Worm (Caenorhabditis elegans): Measurements from ENCODE around the gene C24H12.6.

The C24H12.6 gene

DNA sequence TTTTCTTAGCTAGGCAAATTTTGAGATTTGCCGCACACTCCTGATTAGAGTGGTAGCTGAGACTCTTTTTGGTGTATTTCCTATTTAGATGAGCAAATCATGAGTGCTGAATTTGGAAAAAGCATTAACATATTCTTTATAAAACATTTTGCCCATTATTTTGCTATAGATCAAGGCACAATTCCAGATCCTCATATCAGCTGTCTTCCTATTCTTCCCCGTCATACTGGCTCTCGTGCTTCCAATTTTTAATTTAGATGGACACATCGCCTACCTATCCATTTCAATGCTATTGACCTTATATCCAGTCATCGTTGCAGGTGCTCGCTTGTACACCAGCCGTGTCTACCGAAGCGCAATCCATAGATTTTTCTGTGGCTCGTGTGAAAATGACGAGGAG lies 38.7 kb downstream of the C24H12.6 start, which contains the start of gene C03H5.7:
C03H5.7 (plus strand) TSS at position 301 of the 400 bp plus-strand sequence.
- TF ChIP-seq rec-8 (tag; optimal IDR thresholded peaks at IDR 0.05) = no peak
- TF ChIP-seq B0019.2 (GFP tag; conservative IDR thresholded peaks at IDR 0.05) = no peak
- TF ChIP-seq gei-17 (GFP tag; optimal IDR thresholded peaks at IDR 0.05) = no peak

DNA sequence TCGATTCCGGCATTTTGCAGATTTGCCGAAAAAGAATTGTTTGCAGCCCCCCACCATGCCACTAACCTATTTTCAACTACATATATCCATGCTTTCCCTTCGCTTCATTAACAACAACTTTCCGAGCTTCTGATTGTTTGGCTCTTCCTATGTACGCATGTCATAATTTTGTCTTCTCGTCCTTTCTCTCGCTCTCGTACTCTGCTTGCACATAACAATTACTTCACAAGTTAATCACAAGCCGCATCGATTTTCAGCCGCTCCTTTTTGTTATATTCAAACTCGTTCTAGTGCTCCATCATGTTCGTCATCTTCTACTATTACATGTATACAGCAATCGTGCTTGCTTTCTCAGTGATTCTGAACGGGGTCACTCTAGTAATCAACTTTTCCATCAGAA lies 40.3 kb downstream of the C24H12.6 start, which contains the start of gene C03H5.9:
C03H5.9 (plus strand) TSS at position 301 of the 400 bp plus-strand sequence.
- TF ChIP-seq ceh-58 (GFP tag; IDR thresholded peaks at IDR 0.05) (no peak), snpc-4 (GFP tag; optimal IDR thresholded peaks at IDR 0.05) (no peak), snpc-4 (tag; optimal IDR thresholded peaks at IDR 0.05) (no peak), ztf-22 (GFP tag; optimal IDR thresholded peaks at IDR 0.05) (no peak), Y53F4B.3 (GFP tag; IDR thresholded peaks at IDR 0.05) (no peak), cebp-1 (GFP tag; IDR thresholded peaks at IDR 0.05) (no peak), cebp-1 (tag; optimal IDR thresholded peaks at IDR 0.05) (no peak), hlh-26 (GFP tag; conservative IDR thresholded peaks at IDR 0.05) (no peak), B0261.1 (tag; optimal IDR thresholded peaks at IDR 0.05) (no peak)

DNA sequence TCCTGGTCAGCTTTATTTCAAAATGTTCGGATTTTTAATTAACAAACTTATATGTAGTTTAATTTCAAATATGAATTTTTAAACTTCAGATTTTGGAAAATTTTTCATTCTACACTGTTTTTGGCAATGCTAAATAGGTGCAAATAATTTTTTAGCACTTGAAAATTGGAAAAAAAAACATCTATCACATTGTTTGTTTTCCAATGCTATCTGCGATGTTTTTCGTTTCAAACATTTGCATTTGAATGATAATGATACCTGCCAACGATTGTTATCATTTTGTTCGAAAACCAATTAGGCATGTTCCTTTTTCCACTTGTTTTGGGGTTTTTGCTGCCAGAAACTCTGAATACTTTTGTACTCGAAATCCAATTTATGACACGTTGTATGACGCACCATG lies 43.7 kb downstream of the C24H12.6 start, which contains the start of gene C03H5.4:
C03H5.4 (plus strand) TSS at position 301 of the 400 bp plus-strand sequence.
- TF ChIP-seq unc-62 (GFP tag; optimal IDR thresholded peaks at IDR 0.05) (no peak), die-1 (tag; optimal IDR thresholded peaks at IDR 0.05) (no peak), F52B5.7 (tag; optimal IDR thresholded peaks at IDR 0.05) (no peak), snpc-3.4 (tag; optimal IDR thresholded peaks at IDR 0.05) (no peak), C17E4.6 (GFP tag; IDR thresholded peaks at IDR 0.05) (no peak), mxl-1 (tag; optimal IDR thresholded peaks at IDR 0.05) (no peak), bed-1 (GFP tag; IDR thresholded peaks at IDR 0.05) (no peak)

DNA sequence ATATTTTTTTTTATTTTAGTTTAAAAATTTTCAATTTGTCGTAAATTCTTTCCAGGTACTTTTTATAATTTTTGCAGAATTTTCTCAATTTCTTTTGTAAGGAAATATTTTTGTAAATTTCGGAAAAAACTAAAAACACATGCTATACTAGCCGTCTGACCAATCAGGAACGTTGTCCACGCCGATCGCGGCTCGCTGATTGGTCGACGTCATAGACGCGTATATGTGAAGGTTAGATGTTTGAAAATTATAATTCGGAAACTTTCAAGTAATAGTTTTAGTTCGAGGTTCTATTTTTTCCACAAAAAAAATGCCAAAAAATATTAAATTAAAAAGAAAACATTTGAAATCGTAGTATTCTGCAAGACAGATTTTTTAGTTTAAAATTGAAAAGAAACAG lies 46.4 kb downstream of the C24H12.6 start:
- TF ChIP-seq dpl-1 (GFP tag; optimal IDR thresholded peaks at IDR 0.05) (no peak), lin-40 (tag; optimal IDR thresholded peaks at IDR 0.05) (no peak), B0336.3 (GFP tag; IDR thresholded peaks at IDR 0.05) (no peak), ztf-25 (GFP tag; IDR thresholded peaks at IDR 0.05) (no peak), hsf-1 (GFP tag; IDR thresholded peaks at IDR 0.05) (no peak), bed-1 (GFP tag; IDR thresholded peaks at IDR 0.05) (no peak), D2030.7 (GFP tag; IDR thresholded peaks at IDR 0.05) (no peak), ztf-26 (tag; optimal IDR thresholded peaks at IDR 0.05) (no peak), lsy-27 (tag; optimal IDR thresholded peaks at IDR 0.05; ENCODE audit: borderline replicate concordance, insufficient read depth) (no peak), F33H1.4 (GFP tag; IDR thresholded peaks at IDR 0.05) (no peak)

DNA sequence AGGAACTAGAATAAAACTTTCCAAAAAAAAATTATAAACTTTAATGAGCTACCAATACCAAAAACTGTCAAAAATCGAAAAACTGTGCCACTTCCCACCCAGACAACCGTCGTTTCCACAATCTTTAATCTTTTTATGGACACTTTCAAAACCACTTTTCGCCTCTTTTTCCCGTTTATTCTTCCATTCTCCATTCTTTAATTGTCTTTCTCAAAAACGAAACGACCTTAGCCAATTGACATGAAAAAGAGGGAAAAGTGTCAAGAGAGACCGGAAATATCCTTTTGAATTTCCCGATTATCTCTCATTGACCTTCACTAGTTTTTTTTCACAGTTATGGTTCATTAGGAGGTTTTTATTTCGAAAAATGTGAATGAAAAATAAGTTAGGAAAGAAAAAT lies 47.1 kb downstream of the C24H12.6 start:
- TF ChIP-seq F49E8.2 (tag; optimal IDR thresholded peaks at IDR 0.05; ENCODE audit: insufficient read depth) (no peak), F22D6.2 (tag; optimal IDR thresholded peaks at IDR 0.05) (no peak), hrde-1 (tag; optimal IDR thresholded peaks at IDR 0.05; ENCODE audit: borderline replicate concordance) (no peak), ets-4 (GFP tag; optimal IDR thresholded peaks at IDR 0.05) (no peak), cebp-2 (GFP tag; IDR thresholded peaks at IDR 0.05) (no peak), mel-28 (tag; optimal IDR thresholded peaks at IDR 0.05; ENCODE audit: borderline replicate concordance) (no peak), C06A6.2 (GFP tag; conservative IDR thresholded peaks at IDR 0.05) (no peak), ztf-25 (GFP tag; IDR thresholded peaks at IDR 0.05) (no peak), snpc-3.4 (tag; optimal IDR thresholded peaks at IDR 0.05) (no peak), Y56A3A.18 (GFP tag; IDR thresholded peaks at IDR 0.05) (no peak)
